Worm (Caenorhabditis elegans) whole organism, young adult: ENCODE results near the gene C29A12.6.

Experiments used
- B0336.3 ChIP-seq: fragments of 200-800 bp; sonication (Bioruptor generic); IDR thresholded peaks from 2 replicates; pipeline ENCODE4 v1.3.6; 2022; ENCODE audit warnings: missing genetic modification characterization, missing compliant biosample characterization
- C06A6.2 ChIP-seq: fragments of 200-800 bp; sonication (Bioruptor generic); conservative IDR thresholded peaks from 2 replicates; pipeline ENCODE4 v1.3.6; 2022; ENCODE audit warnings: missing genetic modification characterization, missing compliant biosample characterization
- C17E4.6 ChIP-seq: fragments of 200-800 bp; sonication (Bioruptor generic); IDR thresholded peaks from 2 replicates; pipeline ENCODE4 v1.3.6; 2022; ENCODE audit warnings: missing genetic modification reagents, missing genetic modification characterization, missing compliant biosample characterization
- F37B4.10 ChIP-seq: fragments of 200-800 bp; sonication (Bioruptor generic); IDR thresholded peaks from 2 replicates; pipeline ENCODE4 v1.3.6; 2022; ENCODE audit warnings: missing genetic modification characterization, missing compliant biosample characterization
- F52B5.7 ChIP-seq: sonication (generic microtip); optimal IDR thresholded peaks from 2 replicates; lab custom pipeline; 2016; ENCODE audit warnings: mild to moderate bottlenecking, missing genetic modification characterization, missing compliant biosample characterization
- K11D2.4 ChIP-seq: fragments of 200-800 bp; sonication (Bioruptor generic); IDR thresholded peaks from 2 replicates; pipeline ENCODE4 v1.3.6; 2022; ENCODE audit warnings: missing genetic modification reagents, missing genetic modification characterization, missing compliant biosample characterization
- Y53F4B.3 ChIP-seq: fragments of 200-800 bp; sonication (Bioruptor generic); IDR thresholded peaks from 2 replicates; pipeline ENCODE4 v1.3.6; 2022; ENCODE audit warnings: missing genetic modification reagents, missing genetic modification characterization, missing compliant biosample characterization
- Y95B8A.8 ChIP-seq: fragments of 200-800 bp; sonication (Bioruptor generic); IDR thresholded peaks from 2 replicates; pipeline ENCODE4 v1.3.6; 2022; ENCODE audit warnings: missing genetic modification reagents, missing genetic modification characterization, missing compliant biosample characterization
- ZK185.1 ChIP-seq: sonication (generic microtip); optimal IDR thresholded peaks from 2 replicates; lab custom pipeline; 2016; ENCODE audit warnings: mild to moderate bottlenecking, missing genetic modification characterization, missing compliant biosample characterization; ENCODE audit not compliant: poor library complexity, severe bottlenecking
- akir-1 ChIP-seq: fragments of 200-800 bp; sonication (Bioruptor generic); optimal IDR thresholded peaks from 2 replicates; lab custom pipeline; 2018; ENCODE audit warnings: mild to moderate bottlenecking, missing genetic modification characterization, moderate library complexity, missing compliant biosample characterization
- aptf-3 ChIP-seq: fragments of 200-800 bp; sonication (Bioruptor generic); IDR thresholded peaks from 2 replicates; pipeline ENCODE4 v1.3.6; 2022; ENCODE audit warnings: missing genetic modification characterization, missing compliant biosample characterization
- attf-3 ChIP-seq: fragments of 200-800 bp; sonication (Bioruptor generic); conservative IDR thresholded peaks from 2 replicates; pipeline ENCODE4 v1.3.6; 2022; ENCODE audit warnings: missing genetic modification reagents, missing genetic modification characterization, missing compliant biosample characterization
- attf-5 ChIP-seq: fragments of 200-800 bp; sonication (Bioruptor generic); optimal IDR thresholded peaks from 2 replicates; lab custom pipeline; 2018; ENCODE audit warnings: mild to moderate bottlenecking, missing genetic modification characterization, missing compliant biosample characterization
- attf-6 ChIP-seq: fragments of 200-800 bp; sonication (Bioruptor generic); IDR thresholded peaks from 2 replicates; pipeline ENCODE4 v1.3.6; 2022; ENCODE audit warnings: missing genetic modification reagents, missing genetic modification characterization, missing compliant biosample characterization
- ceh-40 ChIP-seq: fragments of 200-800 bp; sonication (Bioruptor generic); IDR thresholded peaks from 2 replicates; pipeline ENCODE4 v1.3.6; 2022; ENCODE audit warnings: missing genetic modification characterization, missing compliant biosample characterization
- ceh-58 ChIP-seq: fragments of 200-800 bp; sonication (Bioruptor generic); IDR thresholded peaks from 2 replicates; pipeline ENCODE4 v1.3.6; 2022; ENCODE audit warnings: missing genetic modification characterization, missing compliant biosample characterization
- die-1 ChIP-seq: sonication (generic microtip); optimal IDR thresholded peaks from 2 replicates; lab custom pipeline; 2016; ENCODE audit warnings: missing genotype, mild to moderate bottlenecking, missing genetic modification characterization, missing compliant biosample characterization
- dox-1 ChIP-seq: fragments of 200-800 bp; sonication (Bioruptor generic); IDR thresholded peaks from 2 replicates; pipeline ENCODE4 v1.3.6; 2022; ENCODE audit warnings: missing genetic modification reagents, missing genetic modification characterization, missing compliant biosample characterization
- dpff-1 ChIP-seq: sonication (generic microtip); optimal IDR thresholded peaks from 2 replicates; lab custom pipeline; 2017; ENCODE audit warnings: mild to moderate bottlenecking, missing genetic modification characterization, missing compliant biosample characterization
- dpl-1 ChIP-seq: fragments of 150-350 bp; optimal IDR thresholded peaks from 2 replicates; lab custom pipeline; 2014; ENCODE audit warnings: missing biosample characterization, missing genetic modification reagents, missing genetic modification characterization
- efl-1 ChIP-seq: fragments of 150-350 bp; optimal IDR thresholded peaks from 2 replicates; lab custom pipeline; 2014; ENCODE audit warnings: missing biosample characterization, missing genetic modification reagents, missing genetic modification characterization
- egl-44 ChIP-seq: fragments of 200-800 bp; sonication (Bioruptor generic); IDR thresholded peaks from 2 replicates; pipeline ENCODE4 v1.3.6; 2022; ENCODE audit warnings: missing genetic modification reagents, missing genetic modification characterization, missing compliant biosample characterization
- ekl-4 ChIP-seq: fragments of 200-800 bp; sonication (Bioruptor generic); IDR thresholded peaks from 2 replicates; pipeline ENCODE4 v1.3.6; 2022; ENCODE audit warnings: missing genetic modification reagents, missing genetic modification characterization, missing compliant biosample characterization
- hsf-1 ChIP-seq: fragments of 200-800 bp; sonication (Bioruptor generic); IDR thresholded peaks from 2 replicates; pipeline ENCODE4 v1.3.6; 2022; ENCODE audit warnings: missing genetic modification reagents, missing genetic modification characterization, missing compliant biosample characterization
- let-607 ChIP-seq, 2 experiments: fragments of 200-800 bp in 1 of 2; sonication (Bioruptor generic) in 1 of 2; sonication (generic microtip) in 1 of 2; optimal IDR thresholded peaks; 2 replicates each; lab custom pipeline; 2016 to 2018; ENCODE audit warnings: mild to moderate bottlenecking in 2 of 2, missing compliant biosample characterization in 2 of 2, missing genetic modification characterization in 2 of 2, moderate library complexity in 2 of 2, missing genotype in 1 of 2
- lin-35 ChIP-seq, 3 experiments: fragments of 150-350 bp in 2 of 3; sonication (generic microtip) in 1 of 3; optimal IDR thresholded peaks; 2 replicates each; lab custom pipeline; 2014 to 2018; ENCODE audit warnings: missing biosample characterization in 3 of 3, missing genetic modification characterization in 3 of 3, missing genetic modification reagents in 3 of 3
- lin-40 ChIP-seq: sonication (generic microtip); optimal IDR thresholded peaks from 2 replicates; lab custom pipeline; 2016; ENCODE audit warnings: missing genetic modification characterization, mild to moderate bottlenecking, missing compliant biosample characterization, missing genotype, missing genetic modification reagents
- lir-1 ChIP-seq: fragments of 200-800 bp; sonication (Bioruptor generic); conservative IDR thresholded peaks from 2 replicates; pipeline ENCODE4 v1.3.6; 2022; ENCODE audit warnings: missing genetic modification reagents, missing genetic modification characterization, missing compliant biosample characterization
- madf-6 ChIP-seq: fragments of 200-800 bp; sonication (Bioruptor generic); IDR thresholded peaks from 2 replicates; pipeline ENCODE4 v1.3.6; 2022; ENCODE audit warnings: missing genetic modification reagents, missing genetic modification characterization, missing compliant biosample characterization
- mcd-1 ChIP-seq: fragments of 200-800 bp; sonication (Bioruptor generic); IDR thresholded peaks from 2 replicates; pipeline ENCODE4 v1.3.6; 2022; ENCODE audit warnings: missing genetic modification reagents, missing genetic modification characterization, missing compliant biosample characterization
- mel-28 ChIP-seq: sonication (generic microtip); optimal IDR thresholded peaks from 2 replicates; lab custom pipeline; 2016; ENCODE audit warnings: borderline replicate concordance, mild to moderate bottlenecking, missing genetic modification characterization, missing compliant biosample characterization
- mxl-1 ChIP-seq: sonication (generic microtip); optimal IDR thresholded peaks from 2 replicates; lab custom pipeline; 2016; ENCODE audit warnings: missing genetic modification characterization, missing compliant biosample characterization
- nhr-179 ChIP-seq: sonication (generic microtip); optimal IDR thresholded peaks from 2 replicates; lab custom pipeline; 2016; ENCODE audit warnings: mild to moderate bottlenecking, missing genetic modification characterization, missing compliant biosample characterization
- nhr-27 ChIP-seq: fragments of 200-800 bp; sonication (Bioruptor generic); optimal IDR thresholded peaks from 2 replicates; lab custom pipeline; 2018; ENCODE audit warnings: mild to moderate bottlenecking, missing genetic modification characterization, moderate library complexity, missing compliant biosample characterization
- nhr-80 ChIP-seq: sonication (generic microtip); optimal IDR thresholded peaks from 2 replicates; lab custom pipeline; 2016; ENCODE audit warnings: missing genetic modification characterization, missing compliant biosample characterization
- rcor-1 ChIP-seq: fragments of 200-800 bp; sonication (Bioruptor generic); IDR thresholded peaks from 2 replicates; pipeline ENCODE4 v1.3.6; 2022; ENCODE audit warnings: missing genetic modification reagents, missing genetic modification characterization, missing compliant biosample characterization
- snpc-1.1 ChIP-seq: sonication (generic microtip); optimal IDR thresholded peaks from 2 replicates; lab custom pipeline; 2017; ENCODE audit warnings: missing genetic modification characterization, mild to moderate bottlenecking, missing compliant biosample characterization, antibody characterized with exemption, moderate library complexity, missing genotype, missing genetic modification reagents; ENCODE audit not compliant: insufficient read depth
- snpc-4 ChIP-seq, 5 experiments: fragments of 150-350 bp in 1 of 5; sonication (generic microtip) in 4 of 5; optimal IDR thresholded peaks; 2 replicates each; lab custom pipeline; 2014 to 2018; ENCODE audit warnings: missing genetic modification characterization in 5 of 5, missing biosample characterization in 3 of 5, antibody characterized with exemption in 2 of 5, mild to moderate bottlenecking in 2 of 5, missing compliant biosample characterization in 2 of 5, missing genotype in 2 of 5, moderate library complexity in 2 of 5, missing genetic modification reagents in 1 of 5
- sptf-2 ChIP-seq: fragments of 200-800 bp; sonication (Bioruptor generic); optimal IDR thresholded peaks from 2 replicates; lab custom pipeline; 2018; ENCODE audit warnings: mild to moderate bottlenecking, missing genetic modification characterization, missing compliant biosample characterization
- tbp1 ChIP-seq: fragments of 200-800 bp; sonication (Bioruptor generic); optimal IDR thresholded peaks from 2 replicates; lab custom pipeline; 2018; ENCODE audit warnings: mild to moderate bottlenecking, missing genetic modification characterization, missing compliant biosample characterization
- tlf-1 ChIP-seq: fragments of 200-800 bp; sonication (Bioruptor generic); optimal IDR thresholded peaks from 2 replicates; lab custom pipeline; 2018; ENCODE audit warnings: mild to moderate bottlenecking, missing genetic modification characterization, missing compliant biosample characterization
- xnd-1 ChIP-seq: sonication (generic microtip); optimal IDR thresholded peaks from 2 replicates; lab custom pipeline; 2016; ENCODE audit warnings: missing genotype, missing genetic modification reagents, missing genetic modification characterization, missing compliant biosample characterization
- ztf-25 ChIP-seq: fragments of 200-800 bp; sonication (Bioruptor generic); IDR thresholded peaks from 2 replicates; pipeline ENCODE4 v1.3.6; 2022; ENCODE audit warnings: missing genetic modification reagents, missing genetic modification characterization, missing compliant biosample characterization
- ztf-26 ChIP-seq: sonication (generic microtip); optimal IDR thresholded peaks from 2 replicates; lab custom pipeline; 2017; ENCODE audit warnings: missing genetic modification characterization, missing compliant biosample characterization
- ztf-6 ChIP-seq: fragments of 200-800 bp; sonication (Bioruptor generic); IDR thresholded peaks from 2 replicates; pipeline ENCODE4 v1.3.6; 2022; ENCODE audit warnings: missing genetic modification reagents, missing genetic modification characterization, missing compliant biosample characterization

The C29A12.6 gene

ce11 chrV:10874938-10875599 is 28.1 kb downstream of the C29A12.6 start:
- TF ChIP-seq F52B5.7 (tag; lab: Kevin White, UChicago) (no peak), ceh-58 (GFP tag; lab: Robert Waterston, UW) (no peak), mcd-1 (no peak), ekl-4 (no peak), ceh-40 (GFP tag; lab: Robert Waterston, UW) (no peak), lin-40 (no peak), ztf-25 (GFP tag; lab: Robert Waterston, UW) (no peak), Y53F4B.3 (GFP tag; lab: Robert Waterston, UW) (no peak), tlf-1 (GFP tag; lab: Kevin White, UChicago) (no peak), aptf-3 (GFP tag; lab: Robert Waterston, UW) (no peak), B0336.3 (no peak), attf-5 (no peak), efl-1 (GFP tag; lab: Kevin White, UChicago) (no peak), hsf-1 (GFP tag; lab: Robert Waterston, UW) (no peak), nhr-179 (tag; lab: Kevin White, UChicago) (no peak), ZK185.1 (no peak), die-1 (tag; lab: Kevin White, UChicago) (no peak), snpc-4 (GFP tag; optimal IDR thresholded peaks at IDR 0.05; lab: Kevin White, UChicago) (no peak), snpc-4 (tag; optimal IDR thresholded peaks at IDR 0.05; lab: Kevin White, UChicago) (no peak)

- TF ChIP-seq F37B4.10 = no peak
- TF ChIP-seq lin-35 (GFP tag; optimal IDR thresholded peaks at IDR 0.05; lab: Kevin White, UChicago) = no peak
- TF ChIP-seq ztf-6 (GFP tag; lab: Robert Waterston, UW) = no peak
- no peak for TF ChIP-seq ekl-4
- TF ChIP-seq K11D2.4 (GFP tag; lab: Robert Waterston, UW) = no peak
- TF ChIP-seq C17E4.6 (GFP tag; lab: Robert Waterston, UW) = no peak
- no peak for TF ChIP-seq nhr-179 (tag; lab: Kevin White, UChicago)
- no peak for TF ChIP-seq dox-1 (GFP tag; lab: Robert Waterston, UW)
- TF ChIP-seq sptf-2 (GFP tag; lab: Kevin White, UChicago) = no peak
- TF ChIP-seq mxl-1 = no peak
- no peak for TF ChIP-seq snpc-1.1
- TF ChIP-seq egl-44 (GFP tag; lab: Robert Waterston, UW) = no peak
- TF ChIP-seq dpff-1 (tag; lab: Kevin White, UChicago) = no peak
- TF ChIP-seq ztf-26 (tag; lab: Kevin White, UChicago) = no peak
- TF ChIP-seq xnd-1 (tag; lab: Kevin White, UChicago) = no peak
- no peak for TF ChIP-seq madf-6
- TF ChIP-seq Y95B8A.8 = no peak
- TF ChIP-seq lir-1 (GFP tag; lab: Robert Waterston, UW) = no peak
- TF ChIP-seq ZK185.1 = no peak
- no peak for TF ChIP-seq ceh-40 (GFP tag; lab: Robert Waterston, UW)
- TF ChIP-seq, all 124 proteins: peak for 0
Observed at ce11 chrV:10876512-10876911, 29.5 kb downstream of the C29A12.6 start.

ce11 chrV:10877808-10878600 is 31.0 kb downstream of the C29A12.6 start:
- TF ChIP-seq C06A6.2 (GFP tag; lab: Robert Waterston, UW) (no peak), nhr-27 (tag; lab: Kevin White, UChicago) (no peak), attf-3 (GFP tag; lab: Robert Waterston, UW) (no peak), tbp1 (GFP tag; lab: Kevin White, UChicago) (no peak), rcor-1 (no peak), nhr-80 (tag; lab: Kevin White, UChicago) (peak; percentile 86), akir-1 (GFP tag; lab: Kevin White, UChicago) (no peak), mel-28 (tag; lab: Kevin White, UChicago) (no peak), ceh-40 (GFP tag; lab: Robert Waterston, UW) (no peak), let-607 (tag; optimal IDR thresholded peaks at IDR 0.05; lab: Kevin White, UChicago) (no peak), dpl-1 (no peak), attf-6 (GFP tag; lab: Robert Waterston, UW) (no peak)
